Worm (Caenorhabditis elegans) whole organism, young adult: Measurements from ENCODE around the gene C33H5.2.

ENCODE experiments used
- C17E4.6 ChIP-seq: fragments of 200-800 bp; sonication (Bioruptor generic); IDR thresholded peaks from 2 replicates; pipeline ENCODE4 v1.3.6; 2022; ENCODE audit warnings: missing genetic modification reagents, missing genetic modification characterization, missing compliant biosample characterization
- F10E7.11 ChIP-seq: sonication (generic microtip); optimal IDR thresholded peaks from 2 replicates; lab custom pipeline; 2017; ENCODE audit warnings: mild to moderate bottlenecking, missing genetic modification characterization, moderate library complexity, missing compliant biosample characterization
- F22D6.2 ChIP-seq: sonication (generic microtip); optimal IDR thresholded peaks from 2 replicates; lab custom pipeline; 2016; ENCODE audit warnings: mild to moderate bottlenecking, missing genetic modification characterization, missing compliant biosample characterization
- F37B4.10 ChIP-seq: fragments of 200-800 bp; sonication (Bioruptor generic); IDR thresholded peaks from 2 replicates; pipeline ENCODE4 v1.3.6; 2022; ENCODE audit warnings: missing genetic modification characterization, missing compliant biosample characterization
- F39B2.1 ChIP-seq: fragments of 200-800 bp; sonication (Bioruptor generic); IDR thresholded peaks from 2 replicates; pipeline ENCODE4 v1.3.6; 2022; ENCODE audit warnings: missing genetic modification reagents, missing genetic modification characterization, missing compliant biosample characterization
- F52B5.7 ChIP-seq: sonication (generic microtip); optimal IDR thresholded peaks from 2 replicates; lab custom pipeline; 2016; ENCODE audit warnings: mild to moderate bottlenecking, missing genetic modification characterization, missing compliant biosample characterization
- K11D2.4 ChIP-seq: fragments of 200-800 bp; sonication (Bioruptor generic); IDR thresholded peaks from 2 replicates; pipeline ENCODE4 v1.3.6; 2022; ENCODE audit warnings: missing genetic modification reagents, missing genetic modification characterization, missing compliant biosample characterization
- T07F8.4 ChIP-seq: sonication (generic microtip); optimal IDR thresholded peaks from 2 replicates; lab custom pipeline; 2016; ENCODE audit warnings: mild to moderate bottlenecking, missing genetic modification characterization, moderate library complexity, missing compliant biosample characterization
- Y79H2A.3 ChIP-seq: fragments of 200-800 bp; sonication (Bioruptor generic); conservative IDR thresholded peaks from 2 replicates; pipeline ENCODE4 v1.3.6; 2022; ENCODE audit warnings: missing genetic modification reagents, missing genetic modification characterization, missing compliant biosample characterization
- ZK185.1 ChIP-seq: sonication (generic microtip); optimal IDR thresholded peaks from 2 replicates; lab custom pipeline; 2016; ENCODE audit warnings: mild to moderate bottlenecking, missing genetic modification characterization, missing compliant biosample characterization; ENCODE audit not compliant: poor library complexity, severe bottlenecking
- akir-1 ChIP-seq: fragments of 200-800 bp; sonication (Bioruptor generic); optimal IDR thresholded peaks from 2 replicates; lab custom pipeline; 2018; ENCODE audit warnings: mild to moderate bottlenecking, missing genetic modification characterization, moderate library complexity, missing compliant biosample characterization
- ama-1 ChIP-seq, 3 experiments: fragments of 150-350 bp in 1 of 3; sonication (generic microtip) in 2 of 3; optimal IDR thresholded peaks; 2 replicates each; lab custom pipeline; 2014 to 2018; ENCODE audit warnings: missing biosample characterization in 2 of 3, missing genetic modification characterization in 2 of 3, missing genetic modification reagents in 2 of 3
- cebp-1 ChIP-seq, 2 experiments: fragments of 200-800 bp in 1 of 2; sonication (Bioruptor generic) in 1 of 2; sonication (generic microtip) in 1 of 2; IDR thresholded peaks in 1 of 2; optimal IDR thresholded peaks in 1 of 2; 2 replicates each; pipeline versions ENCODE4 v1.3.6 to Lab custom; 2017 to 2022; ENCODE audit warnings: missing compliant biosample characterization in 2 of 2, missing genetic modification characterization in 2 of 2, mild to moderate bottlenecking in 1 of 2, missing genetic modification reagents in 1 of 2, moderate library complexity in 1 of 2
- ceh-27 ChIP-seq: fragments of 200-800 bp; sonication (Bioruptor generic); optimal IDR thresholded peaks from 2 replicates; lab custom pipeline; 2018; ENCODE audit warnings: mild to moderate bottlenecking, missing genetic modification characterization, moderate library complexity, missing compliant biosample characterization
- ceh-40 ChIP-seq: fragments of 200-800 bp; sonication (Bioruptor generic); IDR thresholded peaks from 2 replicates; pipeline ENCODE4 v1.3.6; 2022; ENCODE audit warnings: missing genetic modification characterization, missing compliant biosample characterization
- ceh-91 ChIP-seq: fragments of 200-800 bp; sonication (Bioruptor generic); IDR thresholded peaks from 2 replicates; pipeline ENCODE4 v1.3.6; 2022; ENCODE audit warnings: missing genetic modification reagents, missing genetic modification characterization, missing compliant biosample characterization
- dpl-1 ChIP-seq: fragments of 150-350 bp; optimal IDR thresholded peaks from 2 replicates; lab custom pipeline; 2014; ENCODE audit warnings: missing biosample characterization, missing genetic modification reagents, missing genetic modification characterization
- egl-44 ChIP-seq: fragments of 200-800 bp; sonication (Bioruptor generic); IDR thresholded peaks from 2 replicates; pipeline ENCODE4 v1.3.6; 2022; ENCODE audit warnings: missing genetic modification reagents, missing genetic modification characterization, missing compliant biosample characterization
- egrh-3 ChIP-seq: fragments of 200-800 bp; sonication (Bioruptor generic); IDR thresholded peaks from 2 replicates; pipeline ENCODE4 v1.3.6; 2022; ENCODE audit warnings: missing genetic modification reagents, missing genetic modification characterization, missing compliant biosample characterization
- let-607 ChIP-seq, 2 experiments: fragments of 200-800 bp in 1 of 2; sonication (Bioruptor generic) in 1 of 2; sonication (generic microtip) in 1 of 2; optimal IDR thresholded peaks; 2 replicates each; lab custom pipeline; 2016 to 2018; ENCODE audit warnings: mild to moderate bottlenecking in 2 of 2, missing compliant biosample characterization in 2 of 2, missing genetic modification characterization in 2 of 2, moderate library complexity in 2 of 2, missing genotype in 1 of 2
- lin-40 ChIP-seq: sonication (generic microtip); optimal IDR thresholded peaks from 2 replicates; lab custom pipeline; 2016; ENCODE audit warnings: missing genetic modification characterization, mild to moderate bottlenecking, missing compliant biosample characterization, missing genotype, missing genetic modification reagents
- madf-10 ChIP-seq: sonication (generic microtip); optimal IDR thresholded peaks from 2 replicates; lab custom pipeline; 2016; ENCODE audit warnings: mild to moderate bottlenecking, missing genetic modification characterization, missing compliant biosample characterization
- mcd-1 ChIP-seq: fragments of 200-800 bp; sonication (Bioruptor generic); IDR thresholded peaks from 2 replicates; pipeline ENCODE4 v1.3.6; 2022; ENCODE audit warnings: missing genetic modification reagents, missing genetic modification characterization, missing compliant biosample characterization
- mel-28 ChIP-seq: sonication (generic microtip); optimal IDR thresholded peaks from 2 replicates; lab custom pipeline; 2016; ENCODE audit warnings: borderline replicate concordance, mild to moderate bottlenecking, missing genetic modification characterization, missing compliant biosample characterization
- mes-4 ChIP-seq: sonication (generic microtip); optimal IDR thresholded peaks from 2 replicates; lab custom pipeline; 2016; ENCODE audit warnings: missing genotype, missing genetic modification characterization, missing compliant biosample characterization
- nfya-1 ChIP-seq: sonication (generic microtip); optimal IDR thresholded peaks from 2 replicates; lab custom pipeline; 2017; ENCODE audit warnings: antibody characterized with exemption, missing compliant biosample characterization, missing genetic modification characterization, borderline replicate concordance; ENCODE audit not compliant: insufficient read depth
- nfya-2 ChIP-seq: fragments of 200-800 bp; sonication (Bioruptor generic); IDR thresholded peaks from 2 replicates; pipeline ENCODE4 v1.3.6; 2022; ENCODE audit warnings: missing genetic modification reagents, missing genetic modification characterization, missing compliant biosample characterization
- nfyb-1 ChIP-seq: fragments of 200-800 bp; sonication (Bioruptor generic); IDR thresholded peaks from 2 replicates; pipeline ENCODE4 v1.3.6; 2022; ENCODE audit warnings: missing genetic modification reagents, missing genetic modification characterization, missing compliant biosample characterization
- nhr-179 ChIP-seq: sonication (generic microtip); optimal IDR thresholded peaks from 2 replicates; lab custom pipeline; 2016; ENCODE audit warnings: mild to moderate bottlenecking, missing genetic modification characterization, missing compliant biosample characterization
- nhr-80 ChIP-seq: sonication (generic microtip); optimal IDR thresholded peaks from 2 replicates; lab custom pipeline; 2016; ENCODE audit warnings: missing genetic modification characterization, missing compliant biosample characterization
- rcor-1 ChIP-seq: fragments of 200-800 bp; sonication (Bioruptor generic); IDR thresholded peaks from 2 replicates; pipeline ENCODE4 v1.3.6; 2022; ENCODE audit warnings: missing genetic modification reagents, missing genetic modification characterization, missing compliant biosample characterization
- rec-8 ChIP-seq, 2 experiments: sonication (generic microtip); optimal IDR thresholded peaks; 2 replicates each; lab custom pipeline; 2016; ENCODE audit warnings: mild to moderate bottlenecking in 2 of 2, missing genetic modification characterization in 2 of 2, missing genetic modification reagents in 2 of 2, missing genotype in 2 of 2, missing biosample characterization in 1 of 2, missing compliant biosample characterization in 1 of 2, moderate library complexity in 1 of 2
- repo-1 ChIP-seq: sonication (generic microtip); optimal IDR thresholded peaks from 2 replicates; lab custom pipeline; 2017; ENCODE audit warnings: mild to moderate bottlenecking, missing genetic modification characterization, missing compliant biosample characterization
- rpc-1 ChIP-seq, 2 experiments: fragments of 150-350 bp in 1 of 2; sonication (generic microtip) in 1 of 2; optimal IDR thresholded peaks; 2 replicates each; lab custom pipeline; 2014 to 2018; ENCODE audit warnings: missing biosample characterization in 1 of 2, missing genetic modification characterization in 1 of 2, missing genetic modification reagents in 1 of 2, missing genotype in 1 of 2
- sea-2 ChIP-seq: fragments of 200-800 bp; sonication (Bioruptor generic); IDR thresholded peaks from 2 replicates; pipeline ENCODE4 v1.3.6; 2022; ENCODE audit warnings: missing genetic modification characterization, missing compliant biosample characterization
- snpc-1.3 ChIP-seq: sonication (generic microtip); optimal IDR thresholded peaks from 2 replicates; lab custom pipeline; 2017; ENCODE audit warnings: missing genetic modification characterization, mild to moderate bottlenecking, missing compliant biosample characterization, antibody characterized with exemption, moderate library complexity, missing genotype, missing genetic modification reagents; ENCODE audit not compliant: insufficient read depth
- snpc-3.4 ChIP-seq: sonication (generic microtip); optimal IDR thresholded peaks from 2 replicates; lab custom pipeline; 2017; ENCODE audit warnings: missing genetic modification characterization, mild to moderate bottlenecking, missing compliant biosample characterization, antibody characterized with exemption, moderate library complexity, missing genotype, missing genetic modification reagents
- snpc-4 ChIP-seq, 5 experiments: fragments of 150-350 bp in 1 of 5; sonication (generic microtip) in 4 of 5; optimal IDR thresholded peaks; 2 replicates each; lab custom pipeline; 2014 to 2018; ENCODE audit warnings: missing genetic modification characterization in 5 of 5, missing biosample characterization in 3 of 5, antibody characterized with exemption in 2 of 5, mild to moderate bottlenecking in 2 of 5, missing compliant biosample characterization in 2 of 5, missing genotype in 2 of 5, moderate library complexity in 2 of 5, missing genetic modification reagents in 1 of 5
- somi-1 ChIP-seq: fragments of 200-800 bp; sonication (Bioruptor generic); optimal IDR thresholded peaks from 2 replicates; lab custom pipeline; 2018; ENCODE audit warnings: mild to moderate bottlenecking, missing genetic modification characterization, missing compliant biosample characterization
- tbp1 ChIP-seq: fragments of 200-800 bp; sonication (Bioruptor generic); optimal IDR thresholded peaks from 2 replicates; lab custom pipeline; 2018; ENCODE audit warnings: mild to moderate bottlenecking, missing genetic modification characterization, missing compliant biosample characterization
- unc-62 ChIP-seq: fragments of 150-350 bp; optimal IDR thresholded peaks from 2 replicates; lab custom pipeline; 2014; ENCODE audit warnings: missing biosample characterization, missing genetic modification reagents, missing genetic modification characterization
- zfh-2 ChIP-seq: fragments of 200-800 bp; sonication (Bioruptor generic); conservative IDR thresholded peaks from 2 replicates; pipeline ENCODE4 v1.3.6; 2022; ENCODE audit warnings: missing genetic modification reagents, missing genetic modification characterization, missing compliant biosample characterization
- ztf-22 ChIP-seq: fragments of 200-800 bp; sonication (Bioruptor generic); optimal IDR thresholded peaks from 2 replicates; lab custom pipeline; 2018; ENCODE audit warnings: mild to moderate bottlenecking, missing genetic modification characterization, moderate library complexity, missing compliant biosample characterization
- ztf-25 ChIP-seq: fragments of 200-800 bp; sonication (Bioruptor generic); IDR thresholded peaks from 2 replicates; pipeline ENCODE4 v1.3.6; 2022; ENCODE audit warnings: missing genetic modification reagents, missing genetic modification characterization, missing compliant biosample characterization
- ztf-6 ChIP-seq: fragments of 200-800 bp; sonication (Bioruptor generic); IDR thresholded peaks from 2 replicates; pipeline ENCODE4 v1.3.6; 2022; ENCODE audit warnings: missing genetic modification reagents, missing genetic modification characterization, missing compliant biosample characterization

The C33H5.2 gene

DNA sequence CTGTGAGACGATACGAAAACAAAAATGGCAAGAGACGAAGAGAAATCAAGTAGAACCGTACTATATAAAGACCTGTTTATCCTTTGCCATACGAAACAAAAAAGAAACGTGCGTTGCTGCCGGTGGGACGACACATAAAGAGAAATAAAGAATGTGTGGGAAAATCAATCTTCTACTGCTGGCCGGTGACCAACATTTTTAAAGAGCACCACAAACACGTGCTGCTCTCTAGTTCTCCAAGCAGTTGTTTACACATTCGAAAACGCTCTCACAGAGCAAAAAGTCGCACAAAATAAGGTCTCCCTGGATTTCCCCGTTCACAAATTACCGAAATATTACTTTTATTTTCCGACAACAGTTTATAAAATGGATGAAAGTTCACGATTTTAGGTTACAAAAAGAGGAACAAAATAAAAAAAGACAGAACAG lies 15.3 kb upstream of the C33H5.2 start, which contains the start of gene imp-3 (continued):
- TF ChIP-seq egl-44 (0 out of 2 replicates have a peak, but pooled peaks have one; percentile 48), nfya-2 (GFP tag; lab: Robert Waterston, UW) (no peak), egrh-3 (no peak), cebp-1 (GFP tag; IDR thresholded peaks at IDR 0.05; lab: Robert Waterston, UW) (no peak), cebp-1 (tag; optimal IDR thresholded peaks at IDR 0.05; lab: Kevin White, UChicago) (peak; percentile 76), C17E4.6 (peak; percentile 54; the same call in 1 of the 2 replicates), F22D6.2 (tag; lab: Kevin White, UChicago) (no peak), ztf-22 (GFP tag; lab: Kevin White, UChicago) (no peak), Y79H2A.3 (GFP tag; lab: Robert Waterston, UW) (peak; percentile 81), tbp1 (peak; percentile 60), nhr-179 (tag; lab: Kevin White, UChicago) (no peak), F39B2.1 (GFP tag; lab: Robert Waterston, UW) (peak; percentile 61; the same call in 1 of the 2 replicates), nhr-80 (tag; lab: Kevin White, UChicago) (peak; percentile 22), F52B5.7 (tag; lab: Kevin White, UChicago) (peak; percentile 84), madf-10 (peak; percentile 45), let-607 (tag; optimal IDR thresholded peaks at IDR 0.05; lab: Kevin White, UChicago) (peak; percentile 19 to 24), ceh-27 (GFP tag; lab: Kevin White, UChicago) (peak; percentile 7), nfya-1 (tag; lab: Kevin White, UChicago) (no peak), rec-8 (tag; optimal IDR thresholded peaks at IDR 0.05; lab: Kevin White, UChicago) (no peak), mes-4 (tag; lab: Kevin White, UChicago) (no peak), snpc-4 (GFP tag; optimal IDR thresholded peaks at IDR 0.05; lab: Kevin White, UChicago) (no peak), snpc-4 (tag; optimal IDR thresholded peaks at IDR 0.05; lab: Kevin White, UChicago) (peak in 2 of 4 experiments; percentile 27 to 44), nfyb-1 (GFP tag; lab: Robert Waterston, UW) (peak; percentile 69), unc-62 (GFP tag; lab: Kevin White, UChicago) (no peak), ztf-6 (GFP tag; lab: Robert Waterston, UW) (no peak), F10E7.11 (tag; lab: Kevin White, UChicago) (peak; percentile 69), dpl-1 (GFP tag; lab: Kevin White, UChicago) (no peak), somi-1 (GFP tag; lab: Kevin White, UChicago) (no peak), akir-1 (GFP tag; lab: Kevin White, UChicago) (no peak), mel-28 (no peak), ztf-25 (GFP tag; lab: Robert Waterston, UW) (0 out of 2 replicates have a peak, but pooled peaks have one; percentile 66), rcor-1 (GFP tag; lab: Robert Waterston, UW) (peak; percentile 46; the same call in 1 of the 2 replicates), T07F8.4 (tag; lab: Kevin White, UChicago) (no peak), rpc-1 (optimal IDR thresholded peaks at IDR 0.05; lab: Kevin White, UChicago) (no peak), rpc-1 (tag; optimal IDR thresholded peaks at IDR 0.05; lab: Kevin White, UChicago) (no peak), ceh-40 (peak; percentile 76), ceh-91 (GFP tag; lab: Robert Waterston, UW) (peak; percentile 15; the same call in 1 of the 2 replicates), snpc-1.3 (tag; lab: Kevin White, UChicago) (peak; percentile 11), ama-1 (optimal IDR thresholded peaks at IDR 0.05; lab: Kevin White, UChicago) (peak; percentile 95), ama-1 (GFP tag; optimal IDR thresholded peaks at IDR 0.05; lab: Kevin White, UChicago) (peak; percentile 51 to 81), sea-2 (GFP tag; lab: Robert Waterston, UW) (no peak), repo-1 (tag; lab: Kevin White, UChicago) (peak; percentile 56), ZK185.1 (peak; percentile 12), zfh-2 (GFP tag; lab: Robert Waterston, UW) (no peak), mcd-1 (GFP tag; lab: Robert Waterston, UW) (peak; percentile 73), F37B4.10 (GFP tag; lab: Robert Waterston, UW) (no peak), lin-40 (tag; lab: Kevin White, UChicago) (peak; percentile 60), snpc-3.4 (tag; lab: Kevin White, UChicago) (peak; percentile 22), K11D2.4 (peak; percentile 61)
